Worm (Caenorhabditis elegans) whole organism, young adult: ENCODE measurements around the gene F53F4.1.
A peak's percentile ranks its signal among the peaks of the same experiment; 100 is the strongest.

ENCODE experiments used
- B0336.3 ChIP-seq: fragments of 200-800 bp; sonication (Bioruptor generic); IDR thresholded peaks from 2 replicates; pipeline ENCODE4 v1.3.6; 2022; ENCODE audit warnings: missing genetic modification characterization, missing compliant biosample characterization
- F10E7.11 ChIP-seq: sonication (generic microtip); optimal IDR thresholded peaks from 2 replicates; lab custom pipeline; 2017; ENCODE audit warnings: mild to moderate bottlenecking, missing genetic modification characterization, moderate library complexity, missing compliant biosample characterization
- F39B2.1 ChIP-seq: fragments of 200-800 bp; sonication (Bioruptor generic); IDR thresholded peaks from 2 replicates; pipeline ENCODE4 v1.3.6; 2022; ENCODE audit warnings: missing genetic modification reagents, missing genetic modification characterization, missing compliant biosample characterization
- F52B5.7 ChIP-seq: sonication (generic microtip); optimal IDR thresholded peaks from 2 replicates; lab custom pipeline; 2016; ENCODE audit warnings: mild to moderate bottlenecking, missing genetic modification characterization, missing compliant biosample characterization
- F55B11.4 ChIP-seq: sonication (generic microtip); optimal IDR thresholded peaks from 2 replicates; lab custom pipeline; 2016; ENCODE audit warnings: missing compliant biosample characterization, missing genetic modification characterization, borderline replicate concordance; ENCODE audit not compliant: insufficient read depth
- K12H6.12 ChIP-seq: fragments of 200-800 bp; sonication (Bioruptor generic); optimal IDR thresholded peaks from 2 replicates; lab custom pipeline; 2018; ENCODE audit warnings: mild to moderate bottlenecking, missing genetic modification characterization, missing compliant biosample characterization
- T07F8.4 ChIP-seq: sonication (generic microtip); optimal IDR thresholded peaks from 2 replicates; lab custom pipeline; 2016; ENCODE audit warnings: mild to moderate bottlenecking, missing genetic modification characterization, moderate library complexity, missing compliant biosample characterization
- T26A5.8 ChIP-seq: sonication (generic microtip); optimal IDR thresholded peaks from 2 replicates; lab custom pipeline; 2016; ENCODE audit warnings: missing genetic modification characterization, missing compliant biosample characterization
- Y95B8A.8 ChIP-seq: fragments of 200-800 bp; sonication (Bioruptor generic); IDR thresholded peaks from 2 replicates; pipeline ENCODE4 v1.3.6; 2022; ENCODE audit warnings: missing genetic modification reagents, missing genetic modification characterization, missing compliant biosample characterization
- ZK185.1 ChIP-seq: sonication (generic microtip); optimal IDR thresholded peaks from 2 replicates; lab custom pipeline; 2016; ENCODE audit warnings: mild to moderate bottlenecking, missing genetic modification characterization, missing compliant biosample characterization; ENCODE audit not compliant: poor library complexity, severe bottlenecking
- akir-1 ChIP-seq: fragments of 200-800 bp; sonication (Bioruptor generic); optimal IDR thresholded peaks from 2 replicates; lab custom pipeline; 2018; ENCODE audit warnings: mild to moderate bottlenecking, missing genetic modification characterization, moderate library complexity, missing compliant biosample characterization
- aptf-3 ChIP-seq: fragments of 200-800 bp; sonication (Bioruptor generic); IDR thresholded peaks from 2 replicates; pipeline ENCODE4 v1.3.6; 2022; ENCODE audit warnings: missing genetic modification characterization, missing compliant biosample characterization
- atf-7 ChIP-seq: sonication (generic microtip); optimal IDR thresholded peaks from 2 replicates; lab custom pipeline; 2017; ENCODE audit warnings: mild to moderate bottlenecking, missing genetic modification characterization, missing compliant biosample characterization
- athp-1 ChIP-seq: sonication (generic microtip); optimal IDR thresholded peaks from 2 replicates; lab custom pipeline; 2017; ENCODE audit warnings: mild to moderate bottlenecking, missing genetic modification characterization, missing compliant biosample characterization
- attf-6 ChIP-seq: fragments of 200-800 bp; sonication (Bioruptor generic); IDR thresholded peaks from 2 replicates; pipeline ENCODE4 v1.3.6; 2022; ENCODE audit warnings: missing genetic modification reagents, missing genetic modification characterization, missing compliant biosample characterization
- ccch-3 ChIP-seq: fragments of 200-800 bp; sonication (Bioruptor generic); optimal IDR thresholded peaks from 2 replicates; lab custom pipeline; 2018; ENCODE audit warnings: mild to moderate bottlenecking, missing genetic modification characterization, missing compliant biosample characterization
- cebp-1 ChIP-seq, 2 experiments: fragments of 200-800 bp in 1 of 2; sonication (Bioruptor generic) in 1 of 2; sonication (generic microtip) in 1 of 2; IDR thresholded peaks in 1 of 2; optimal IDR thresholded peaks in 1 of 2; 2 replicates each; pipeline versions ENCODE4 v1.3.6 to Lab custom; 2017 to 2022; ENCODE audit warnings: missing compliant biosample characterization in 2 of 2, missing genetic modification characterization in 2 of 2, mild to moderate bottlenecking in 1 of 2, missing genetic modification reagents in 1 of 2, moderate library complexity in 1 of 2
- cebp-2 ChIP-seq: fragments of 200-800 bp; sonication (Bioruptor generic); IDR thresholded peaks from 2 replicates; pipeline ENCODE4 v1.3.6; 2022; ENCODE audit warnings: missing genetic modification characterization, missing compliant biosample characterization
- ceh-79 ChIP-seq: sonication (generic microtip); optimal IDR thresholded peaks from 2 replicates; lab custom pipeline; 2017; ENCODE audit warnings: mild to moderate bottlenecking, missing genetic modification characterization, missing compliant biosample characterization
- egrh-3 ChIP-seq: fragments of 200-800 bp; sonication (Bioruptor generic); IDR thresholded peaks from 2 replicates; pipeline ENCODE4 v1.3.6; 2022; ENCODE audit warnings: missing genetic modification reagents, missing genetic modification characterization, missing compliant biosample characterization
- ekl-4 ChIP-seq: fragments of 200-800 bp; sonication (Bioruptor generic); IDR thresholded peaks from 2 replicates; pipeline ENCODE4 v1.3.6; 2022; ENCODE audit warnings: missing genetic modification reagents, missing genetic modification characterization, missing compliant biosample characterization
- hlh-12 ChIP-seq: sonication (generic microtip); optimal IDR thresholded peaks from 2 replicates; lab custom pipeline; 2016; ENCODE audit warnings: missing genetic modification characterization, missing compliant biosample characterization
- let-607 ChIP-seq, 2 experiments: fragments of 200-800 bp in 1 of 2; sonication (Bioruptor generic) in 1 of 2; sonication (generic microtip) in 1 of 2; optimal IDR thresholded peaks; 2 replicates each; lab custom pipeline; 2016 to 2018; ENCODE audit warnings: mild to moderate bottlenecking in 2 of 2, missing compliant biosample characterization in 2 of 2, missing genetic modification characterization in 2 of 2, moderate library complexity in 2 of 2, missing genotype in 1 of 2
- lin-40 ChIP-seq: sonication (generic microtip); optimal IDR thresholded peaks from 2 replicates; lab custom pipeline; 2016; ENCODE audit warnings: missing genetic modification characterization, mild to moderate bottlenecking, missing compliant biosample characterization, missing genotype, missing genetic modification reagents
- lir-1 ChIP-seq: fragments of 200-800 bp; sonication (Bioruptor generic); conservative IDR thresholded peaks from 2 replicates; pipeline ENCODE4 v1.3.6; 2022; ENCODE audit warnings: missing genetic modification reagents, missing genetic modification characterization, missing compliant biosample characterization
- lsl-1 ChIP-seq: fragments of 200-800 bp; sonication (Bioruptor generic); optimal IDR thresholded peaks from 2 replicates; lab custom pipeline; 2018; ENCODE audit warnings: mild to moderate bottlenecking, missing genetic modification characterization, moderate library complexity, missing compliant biosample characterization
- madf-10 ChIP-seq: sonication (generic microtip); optimal IDR thresholded peaks from 2 replicates; lab custom pipeline; 2016; ENCODE audit warnings: mild to moderate bottlenecking, missing genetic modification characterization, missing compliant biosample characterization
- madf-6 ChIP-seq: fragments of 200-800 bp; sonication (Bioruptor generic); IDR thresholded peaks from 2 replicates; pipeline ENCODE4 v1.3.6; 2022; ENCODE audit warnings: missing genetic modification reagents, missing genetic modification characterization, missing compliant biosample characterization
- mcd-1 ChIP-seq: fragments of 200-800 bp; sonication (Bioruptor generic); IDR thresholded peaks from 2 replicates; pipeline ENCODE4 v1.3.6; 2022; ENCODE audit warnings: missing genetic modification reagents, missing genetic modification characterization, missing compliant biosample characterization
- nfya-1 ChIP-seq: sonication (generic microtip); optimal IDR thresholded peaks from 2 replicates; lab custom pipeline; 2017; ENCODE audit warnings: antibody characterized with exemption, missing compliant biosample characterization, missing genetic modification characterization, borderline replicate concordance; ENCODE audit not compliant: insufficient read depth
- nfyb-1 ChIP-seq: fragments of 200-800 bp; sonication (Bioruptor generic); IDR thresholded peaks from 2 replicates; pipeline ENCODE4 v1.3.6; 2022; ENCODE audit warnings: missing genetic modification reagents, missing genetic modification characterization, missing compliant biosample characterization
- nhr-80 ChIP-seq: sonication (generic microtip); optimal IDR thresholded peaks from 2 replicates; lab custom pipeline; 2016; ENCODE audit warnings: missing genetic modification characterization, missing compliant biosample characterization
- nhr-90 ChIP-seq: sonication (generic microtip); optimal IDR thresholded peaks from 2 replicates; lab custom pipeline; 2016; ENCODE audit warnings: missing genotype, mild to moderate bottlenecking, missing genetic modification characterization, missing compliant biosample characterization
- rec-8 ChIP-seq, 2 experiments: sonication (generic microtip); optimal IDR thresholded peaks; 2 replicates each; lab custom pipeline; 2016; ENCODE audit warnings: mild to moderate bottlenecking in 2 of 2, missing genetic modification characterization in 2 of 2, missing genetic modification reagents in 2 of 2, missing genotype in 2 of 2, missing biosample characterization in 1 of 2, missing compliant biosample characterization in 1 of 2, moderate library complexity in 1 of 2
- rpc-1 ChIP-seq, 2 experiments: fragments of 150-350 bp in 1 of 2; sonication (generic microtip) in 1 of 2; optimal IDR thresholded peaks; 2 replicates each; lab custom pipeline; 2014 to 2018; ENCODE audit warnings: missing biosample characterization in 1 of 2, missing genetic modification characterization in 1 of 2, missing genetic modification reagents in 1 of 2, missing genotype in 1 of 2
- sdz-38 ChIP-seq: sonication (generic microtip); optimal IDR thresholded peaks from 2 replicates; lab custom pipeline; 2016; ENCODE audit warnings: missing genotype, missing genetic modification characterization, missing compliant biosample characterization
- sea-2 ChIP-seq: fragments of 200-800 bp; sonication (Bioruptor generic); IDR thresholded peaks from 2 replicates; pipeline ENCODE4 v1.3.6; 2022; ENCODE audit warnings: missing genetic modification characterization, missing compliant biosample characterization
- snpc-1.3 ChIP-seq: sonication (generic microtip); optimal IDR thresholded peaks from 2 replicates; lab custom pipeline; 2017; ENCODE audit warnings: missing genetic modification characterization, mild to moderate bottlenecking, missing compliant biosample characterization, antibody characterized with exemption, moderate library complexity, missing genotype, missing genetic modification reagents; ENCODE audit not compliant: insufficient read depth
- sptf-2 ChIP-seq: fragments of 200-800 bp; sonication (Bioruptor generic); optimal IDR thresholded peaks from 2 replicates; lab custom pipeline; 2018; ENCODE audit warnings: mild to moderate bottlenecking, missing genetic modification characterization, missing compliant biosample characterization
- tbx-9 ChIP-seq: sonication (generic microtip); optimal IDR thresholded peaks from 2 replicates; lab custom pipeline; 2016; ENCODE audit warnings: borderline replicate concordance, missing genetic modification characterization, inconsistent platforms, missing compliant biosample characterization
- tlf-1 ChIP-seq: fragments of 200-800 bp; sonication (Bioruptor generic); optimal IDR thresholded peaks from 2 replicates; lab custom pipeline; 2018; ENCODE audit warnings: mild to moderate bottlenecking, missing genetic modification characterization, missing compliant biosample characterization
- zfh-2 ChIP-seq: fragments of 200-800 bp; sonication (Bioruptor generic); conservative IDR thresholded peaks from 2 replicates; pipeline ENCODE4 v1.3.6; 2022; ENCODE audit warnings: missing genetic modification reagents, missing genetic modification characterization, missing compliant biosample characterization
- ztf-18 ChIP-seq: sonication (generic microtip); optimal IDR thresholded peaks from 2 replicates; lab custom pipeline; 2016; ENCODE audit warnings: missing genotype, mild to moderate bottlenecking, missing genetic modification characterization, missing compliant biosample characterization
- ztf-22 ChIP-seq: fragments of 200-800 bp; sonication (Bioruptor generic); optimal IDR thresholded peaks from 2 replicates; lab custom pipeline; 2018; ENCODE audit warnings: mild to moderate bottlenecking, missing genetic modification characterization, moderate library complexity, missing compliant biosample characterization
- ztf-25 ChIP-seq: fragments of 200-800 bp; sonication (Bioruptor generic); IDR thresholded peaks from 2 replicates; pipeline ENCODE4 v1.3.6; 2022; ENCODE audit warnings: missing genetic modification reagents, missing genetic modification characterization, missing compliant biosample characterization
- ztf-26 ChIP-seq: sonication (generic microtip); optimal IDR thresholded peaks from 2 replicates; lab custom pipeline; 2017; ENCODE audit warnings: missing genetic modification characterization, missing compliant biosample characterization
- ztf-3 ChIP-seq: fragments of 200-800 bp; sonication (Bioruptor generic); optimal IDR thresholded peaks from 2 replicates; lab custom pipeline; 2018; ENCODE audit warnings: mild to moderate bottlenecking, missing genetic modification characterization, missing compliant biosample characterization

F53F4.1 gene

ce11 chrV:13556746-13557145 lies 27.8 kb upstream of the F53F4.1 start, which contains the start of gene cav-2 (continued):
- no peak for TF ChIP-seq sea-2 (GFP tag; lab: Robert Waterston, UW)
- TF ChIP-seq hlh-12 (tag; lab: Kevin White, UChicago): no peak
- TF ChIP-seq nfya-1 (tag; lab: Kevin White, UChicago): no peak
- no peak for TF ChIP-seq F55B11.4 (tag; lab: Kevin White, UChicago)
- TF ChIP-seq tlf-1 (GFP tag; lab: Kevin White, UChicago): peak; percentile 21
- no peak for TF ChIP-seq egrh-3 (GFP tag; lab: Robert Waterston, UW)
- TF ChIP-seq ztf-26 (tag; lab: Kevin White, UChicago): no peak
- no peak for TF ChIP-seq sptf-2 (GFP tag; lab: Kevin White, UChicago)
- TF ChIP-seq K12H6.12 (tag; lab: Kevin White, UChicago): peak; percentile 51
- TF ChIP-seq rec-8 (tag; optimal IDR thresholded peaks at IDR 0.05; lab: Kevin White, UChicago): peak in 1 of 2 experiments; percentile 66
- TF ChIP-seq attf-6 (GFP tag; lab: Robert Waterston, UW): no peak
- 0 out of 2 replicates have a peak, but pooled peaks have one; percentile 57 for TF ChIP-seq cebp-1 (GFP tag; IDR thresholded peaks at IDR 0.05; lab: Robert Waterston, UW)
- peak; percentile 66 for TF ChIP-seq cebp-1 (tag; optimal IDR thresholded peaks at IDR 0.05; lab: Kevin White, UChicago)
- no peak for TF ChIP-seq aptf-3 (GFP tag; lab: Robert Waterston, UW)
- no peak for TF ChIP-seq akir-1 (GFP tag; lab: Kevin White, UChicago)
- peak; percentile 85 for TF ChIP-seq mcd-1 (GFP tag; lab: Robert Waterston, UW)
- TF ChIP-seq F10E7.11 (tag; lab: Kevin White, UChicago): no peak
- TF ChIP-seq B0336.3 (GFP tag; lab: Robert Waterston, UW): peak; percentile 61; the same call in 1 of the 2 replicates
- peak; percentile 74 for TF ChIP-seq atf-7 (tag; lab: Kevin White, UChicago)
- peak; percentile 71; the same call in 1 of the 2 replicates for TF ChIP-seq Y95B8A.8
- TF ChIP-seq cebp-2 (GFP tag; lab: Robert Waterston, UW): no peak
- TF ChIP-seq ceh-79 (tag; lab: Kevin White, UChicago): no peak
- TF ChIP-seq ztf-25 (GFP tag; lab: Robert Waterston, UW): peak; percentile 65; the same call in 1 of the 2 replicates
- no peak for TF ChIP-seq zfh-2
- no peak for TF ChIP-seq snpc-1.3
- peak; percentile 69 for TF ChIP-seq madf-6 (GFP tag; lab: Robert Waterston, UW)
- no peak for TF ChIP-seq sdz-38
- no peak for TF ChIP-seq tbx-9 (tag; lab: Kevin White, UChicago)
- 0 out of 2 replicates have a peak, but pooled peaks have one; percentile 52 for TF ChIP-seq ekl-4 (GFP tag; lab: Robert Waterston, UW)
- peak; percentile 6 for TF ChIP-seq ztf-18
- no peak for TF ChIP-seq T07F8.4 (tag; lab: Kevin White, UChicago)
- TF ChIP-seq lsl-1: peak; percentile 36
- peak; percentile 95 for TF ChIP-seq nhr-80 (tag; lab: Kevin White, UChicago)
- TF ChIP-seq ZK185.1 (tag; lab: Kevin White, UChicago): peak; percentile 89
- peak; percentile 60 for TF ChIP-seq lir-1 (GFP tag; lab: Robert Waterston, UW)
- no peak for TF ChIP-seq T26A5.8 (tag; lab: Kevin White, UChicago)
- TF ChIP-seq F52B5.7: no peak
- peak; percentile 20 for TF ChIP-seq ztf-3 (GFP tag; lab: Kevin White, UChicago)
- peak; percentile 72 for TF ChIP-seq lin-40 (tag; lab: Kevin White, UChicago)
- peak; percentile 22 to 68 for TF ChIP-seq let-607 (tag; optimal IDR thresholded peaks at IDR 0.05; lab: Kevin White, UChicago)
- no peak for TF ChIP-seq F39B2.1 (GFP tag; lab: Robert Waterston, UW)
- TF ChIP-seq nfyb-1: peak; percentile 52; the same call in 1 of the 2 replicates
- no peak for TF ChIP-seq nhr-90 (tag; lab: Kevin White, UChicago)
- TF ChIP-seq athp-1 (tag; lab: Kevin White, UChicago): peak; percentile 11
- no peak for TF ChIP-seq ccch-3 (GFP tag; lab: Kevin White, UChicago)
- TF ChIP-seq rpc-1 (optimal IDR thresholded peaks at IDR 0.05; lab: Kevin White, UChicago): no peak
- TF ChIP-seq rpc-1 (tag; optimal IDR thresholded peaks at IDR 0.05; lab: Kevin White, UChicago): no peak
- peak; percentile 27 for TF ChIP-seq madf-10
- TF ChIP-seq ztf-22 (GFP tag; lab: Kevin White, UChicago): peak; percentile 49
